Worm (Caenorhabditis elegans) whole organism, early embryonic: ENCODE measurements around the gene mam-6.

Experiments used
- B0310.2 ChIP-seq: sonication (generic microtip); optimal IDR thresholded peaks from 2 replicates; lab custom pipeline; 2016; ENCODE audit warnings: mild to moderate bottlenecking, missing genetic modification characterization, missing compliant biosample characterization
- F13C5.2 ChIP-seq: sonication (generic microtip); optimal IDR thresholded peaks from 2 replicates; lab custom pipeline; 2017; ENCODE audit warnings: mild to moderate bottlenecking, missing genetic modification characterization, inconsistent platforms, missing compliant biosample characterization
- ama-1 ChIP-seq: fragments of 150-350 bp; optimal IDR thresholded peaks from 2 replicates; lab custom pipeline; 2014
- ceh-13 ChIP-seq: fragments of 200-800 bp; sonication (Bioruptor generic); optimal IDR thresholded peaks from 2 replicates; lab custom pipeline; 2018; ENCODE audit warnings: mild to moderate bottlenecking, missing genetic modification characterization, missing compliant biosample characterization
- ceh-36 ChIP-seq: sonication (generic microtip); optimal IDR thresholded peaks from 2 replicates; lab custom pipeline; 2016; ENCODE audit warnings: missing genetic modification characterization, inconsistent platforms, missing compliant biosample characterization
- flt-1 ChIP-seq: fragments of 200-800 bp; sonication (Bioruptor generic); IDR thresholded peaks from 2 replicates; pipeline ENCODE4 v1.3.6; 2022; ENCODE audit warnings: missing genetic modification characterization, missing compliant biosample characterization
- hmbx-1 ChIP-seq: sonication (generic microtip); optimal IDR thresholded peaks from 2 replicates; lab custom pipeline; 2016; ENCODE audit warnings: mild to moderate bottlenecking, missing genetic modification characterization, missing compliant biosample characterization
- hmg-4 ChIP-seq: fragments of 200-800 bp; sonication (Bioruptor generic); optimal IDR thresholded peaks from 2 replicates; lab custom pipeline; 2018; ENCODE audit warnings: mild to moderate bottlenecking, missing genetic modification characterization, missing compliant biosample characterization
- hnd-1 ChIP-seq: sonication (generic microtip); optimal IDR thresholded peaks from 2 replicates; lab custom pipeline; 2016; ENCODE audit warnings: missing genetic modification characterization, missing compliant biosample characterization
- scrt-1 ChIP-seq: fragments of 200-800 bp; sonication (Bioruptor generic); IDR thresholded peaks from 2 replicates; pipeline ENCODE4 v1.3.6; 2022; ENCODE audit warnings: missing genetic modification characterization, missing compliant biosample characterization
- sea-1 ChIP-seq: fragments of 200-800 bp; sonication (Bioruptor generic); conservative IDR thresholded peaks from 2 replicates; pipeline ENCODE4 v1.3.6; 2022; ENCODE audit warnings: missing genetic modification characterization, missing compliant biosample characterization
- tbx-11 ChIP-seq: fragments of 200-800 bp; sonication (Bioruptor generic); IDR thresholded peaks from 2 replicates; pipeline ENCODE4 v1.3.6; 2022; ENCODE audit warnings: missing genetic modification characterization, missing compliant biosample characterization
- tbx-37 ChIP-seq: fragments of 200-800 bp; sonication (Bioruptor generic); conservative IDR thresholded peaks from 2 replicates; pipeline ENCODE4 v1.3.6; 2022; ENCODE audit warnings: missing genetic modification reagents, missing genetic modification characterization, missing compliant biosample characterization
- tra-4 ChIP-seq: sonication (generic microtip); optimal IDR thresholded peaks from 2 replicates; lab custom pipeline; 2017; ENCODE audit warnings: missing genetic modification characterization, missing compliant biosample characterization

- TF ChIP-seq ama-1 (lab: Kevin White, UChicago) (no peak), tbx-11 (no peak), sea-1 (GFP tag; lab: Robert Waterston, UW) (no peak), scrt-1 (no peak), hmbx-1 (tag; lab: Kevin White, UChicago) (no peak), flt-1 (GFP tag; lab: Robert Waterston, UW) (no peak), tbx-37 (no peak), B0310.2 (tag; lab: Kevin White, UChicago) (no peak), hmg-4 (GFP tag; lab: Kevin White, UChicago) (no peak), ceh-36 (tag; lab: Kevin White, UChicago) (no peak), F13C5.2 (no peak), tra-4 (no peak), ceh-13 (GFP tag; lab: Kevin White, UChicago) (no peak), hnd-1 (tag; lab: Kevin White, UChicago) (no peak)
These were observed 7.8 kb upstream of the mam-6 start for ce11 chrX:15076909-15077308.
